Fruit fly (Drosophila melanogaster) whole organism, embryonic: ENCODE measurements around the gene CG34149.

Experiments
- Antp ChIP-seq: fragments of 200-800 bp; sonication (Bioruptor generic); optimal IDR thresholded peaks from 3 replicates; lab custom pipeline; 2016; ENCODE audit warnings: missing biosample characterization, missing genetic modification characterization
- Atf3 ChIP-seq: fragments of 200-800 bp; sonication (Bioruptor generic); optimal IDR thresholded peaks from 3 replicates; lab custom pipeline; 2016; ENCODE audit warnings: missing biosample characterization, missing genetic modification characterization
- CG10321 ChIP-seq: fragments of 200-800 bp; sonication (Bioruptor generic); IDR thresholded peaks from 2 replicates; pipeline ENCODE4 v1.3.6; 2022; ENCODE audit warnings: missing biosample characterization, missing genetic modification characterization
- CG12219 ChIP-seq: fragments of 200-800 bp; sonication (Bioruptor generic); optimal IDR thresholded peaks from 3 replicates; lab custom pipeline; 2018; ENCODE audit warnings: missing biosample characterization, mild to moderate bottlenecking, missing genetic modification characterization
- CG13123 ChIP-seq: fragments of 200-800 bp; sonication (Bioruptor generic); optimal IDR thresholded peaks from 2 replicates; lab custom pipeline; 2016; ENCODE audit warnings: missing biosample characterization, missing genetic modification characterization
- CG14965 ChIP-seq: fragments of 200-800 bp; sonication (Bioruptor generic); optimal IDR thresholded peaks from 2 replicates; lab custom pipeline; 2016; ENCODE audit warnings: missing biosample characterization, missing genetic modification characterization, borderline replicate concordance
- CG16815 ChIP-seq: fragments of 200-800 bp; sonication (Bioruptor generic); optimal IDR thresholded peaks from 3 replicates; lab custom pipeline; 2017; ENCODE audit warnings: missing biosample characterization, mild to moderate bottlenecking, missing genetic modification characterization
- CG18011 ChIP-seq: fragments of 200-800 bp; sonication (Bioruptor generic); optimal IDR thresholded peaks from 2 replicates; lab custom pipeline; 2017; ENCODE audit warnings: missing biosample characterization, missing genetic modification characterization, mild to moderate bottlenecking, moderate library complexity, missing genotype
- CG1832 ChIP-seq: fragments of 200-800 bp; sonication (Bioruptor generic); optimal IDR thresholded peaks from 2 replicates; lab custom pipeline; 2017; ENCODE audit warnings: missing biosample characterization, mild to moderate bottlenecking, missing genetic modification characterization, inconsistent platforms
- CG18619 ChIP-seq: fragments of 200-800 bp; sonication (Bioruptor generic); optimal IDR thresholded peaks from 3 replicates; lab custom pipeline; 2017; ENCODE audit warnings: missing biosample characterization, mild to moderate bottlenecking, missing genetic modification characterization
- CG2678 ChIP-seq: fragments of 200-800 bp; sonication (Bioruptor generic); optimal IDR thresholded peaks from 3 replicates; lab custom pipeline; 2019; ENCODE audit warnings: missing biosample characterization, mild to moderate bottlenecking, missing genetic modification characterization, moderate library complexity
- CG30020 ChIP-seq: fragments of 200-800 bp; optimal IDR thresholded peaks from 2 replicates; lab custom pipeline; 2019; ENCODE audit warnings: missing biosample characterization, mild to moderate bottlenecking, missing genetic modification characterization, moderate library complexity
- CG4424 ChIP-seq: fragments of 200-800 bp; sonication (Bioruptor generic); optimal IDR thresholded peaks from 3 replicates; lab custom pipeline; 2016; ENCODE audit warnings: missing biosample characterization, missing genetic modification characterization
- CG7556 ChIP-seq: fragments of 200-800 bp; sonication (Bioruptor generic); optimal IDR thresholded peaks from 2 replicates; lab custom pipeline; 2017; ENCODE audit warnings: missing biosample characterization, mild to moderate bottlenecking, missing genetic modification characterization
- CG7928 ChIP-seq: fragments of 200-800 bp; sonication (Bioruptor generic); optimal IDR thresholded peaks from 2 replicates; lab custom pipeline; 2017; ENCODE audit warnings: missing biosample characterization, mild to moderate bottlenecking, missing genetic modification characterization
- CG9876 ChIP-seq: fragments of 200-800 bp; sonication (Bioruptor generic); optimal IDR thresholded peaks from 2 replicates; lab custom pipeline; 2016; ENCODE audit warnings: missing biosample characterization, missing genetic modification characterization
- CkIIα-i1 ChIP-seq: fragments of 200-800 bp; sonication (Bioruptor generic); IDR thresholded peaks from 2 replicates; pipeline ENCODE4 v1.3.6; 2022; ENCODE audit warnings: missing biosample characterization, missing genetic modification characterization
- CrebB ChIP-seq: fragments of 200-800 bp; sonication (Bioruptor generic); optimal IDR thresholded peaks from 3 replicates; lab custom pipeline; 2018; ENCODE audit warnings: missing biosample characterization, mild to moderate bottlenecking, missing genetic modification characterization
- Dip2 ChIP-seq: fragments of 200-800 bp; sonication (Bioruptor generic); IDR thresholded peaks from 2 replicates; pipeline ENCODE4 v1.3.6; 2022; ENCODE audit warnings: missing biosample characterization, missing genetic modification characterization
- Dip3 ChIP-seq: fragments of 200-800 bp; sonication (Bioruptor generic); optimal IDR thresholded peaks from 3 replicates; lab custom pipeline; 2016; ENCODE audit warnings: missing biosample characterization, missing genetic modification characterization
- Ets65A ChIP-seq: fragments of 200-800 bp; sonication (Bioruptor generic); peaks from one replicate; lab custom pipeline; 2016; ENCODE audit warnings: missing biosample characterization, missing genetic modification characterization
- GATAe ChIP-seq: fragments of 200-800 bp; sonication (Bioruptor generic); conservative IDR thresholded peaks from 2 replicates; pipeline ENCODE4 v1.3.6; 2022; ENCODE audit warnings: missing biosample characterization, missing genetic modification characterization
- HmgZ ChIP-seq: fragments of 200-800 bp; sonication (Bioruptor generic); optimal IDR thresholded peaks from 2 replicates; lab custom pipeline; 2018; ENCODE audit warnings: missing biosample characterization, mild to moderate bottlenecking, missing genetic modification characterization
- Hmx ChIP-seq: fragments of 200-800 bp; sonication (Bioruptor generic); optimal IDR thresholded peaks from 2 replicates; lab custom pipeline; 2016; ENCODE audit warnings: missing biosample characterization, missing genetic modification characterization
- Oaz ChIP-seq: fragments of 200-800 bp; sonication (Bioruptor generic); IDR thresholded peaks from 2 replicates; pipeline ENCODE4 v1.3.6; 2022; ENCODE audit warnings: missing biosample characterization, missing genetic modification characterization
- Opbp ChIP-seq: fragments of 200-800 bp; sonication (Bioruptor generic); IDR thresholded peaks from 3 replicates; pipeline ENCODE4 v1.3.6; 2022; ENCODE audit warnings: missing biosample characterization, missing genetic modification characterization; ENCODE audit not compliant: partially characterized antibody
- Rx ChIP-seq: fragments of 200-800 bp; sonication (Bioruptor generic); IDR thresholded peaks from 2 replicates; pipeline ENCODE4 v1.3.6; 2022; ENCODE audit warnings: missing biosample characterization, missing genetic modification characterization
- Sry-β ChIP-seq: fragments of 200-800 bp; sonication (Bioruptor generic); optimal IDR thresholded peaks from 2 replicates; lab custom pipeline; 2018; ENCODE audit warnings: missing biosample characterization, mild to moderate bottlenecking, missing genetic modification characterization, moderate library complexity
- TFAM ChIP-seq: fragments of 200-800 bp; sonication (Bioruptor generic); optimal IDR thresholded peaks from 2 replicates; lab custom pipeline; 2017; ENCODE audit warnings: missing biosample characterization, missing genetic modification characterization, inconsistent platforms
- YL-1 ChIP-seq: fragments of 200-800 bp; sonication (Bioruptor generic); optimal IDR thresholded peaks from 3 replicates; lab custom pipeline; 2017; ENCODE audit warnings: missing biosample characterization, mild to moderate bottlenecking, missing genetic modification characterization
- ac ChIP-seq: fragments of 200-800 bp; sonication (Bioruptor generic); optimal IDR thresholded peaks from 3 replicates; lab custom pipeline; 2017; ENCODE audit warnings: missing biosample characterization, mild to moderate bottlenecking, missing genetic modification characterization
- ash1 ChIP-seq: fragments of 200-800 bp; sonication (Bioruptor generic); optimal IDR thresholded peaks from 2 replicates; lab custom pipeline; 2018; ENCODE audit warnings: missing biosample characterization, mild to moderate bottlenecking, missing genetic modification characterization
- danr ChIP-seq: fragments of 200-800 bp; sonication (Bioruptor generic); IDR thresholded peaks from 2 replicates; pipeline ENCODE4 v1.3.6; 2022; ENCODE audit warnings: missing biosample characterization, missing genetic modification characterization
- dimm ChIP-seq: fragments of 200-800 bp; sonication (Bioruptor generic); IDR thresholded peaks from 2 replicates; pipeline ENCODE4 v1.3.6; 2022; ENCODE audit warnings: missing biosample characterization, missing genetic modification characterization
- emc ChIP-seq: fragments of 200-800 bp; sonication (Bioruptor generic); optimal IDR thresholded peaks from 2 replicates; lab custom pipeline; 2016; ENCODE audit warnings: missing biosample characterization, missing genetic modification characterization
- gem ChIP-seq: fragments of 200-800 bp; sonication (Bioruptor generic); optimal IDR thresholded peaks from 2 replicates; lab custom pipeline; 2019; ENCODE audit warnings: missing biosample characterization, mild to moderate bottlenecking, missing genetic modification characterization, moderate library complexity
- gsb ChIP-seq: fragments of 200-800 bp; sonication (Bioruptor generic); IDR thresholded peaks from 2 replicates; pipeline ENCODE4 v1.3.6; 2022; ENCODE audit warnings: missing biosample characterization, missing genetic modification characterization
- kni ChIP-seq: fragments of 200-800 bp; sonication (Bioruptor generic); optimal IDR thresholded peaks from 3 replicates; lab custom pipeline; 2017; ENCODE audit warnings: mild to moderate bottlenecking, missing biosample characterization, missing genetic modification reagents, missing genetic modification characterization
- knrl ChIP-seq: fragments of 200-800 bp; sonication (Bioruptor generic); IDR thresholded peaks from 3 replicates; pipeline ENCODE4 v1.3.6; 2022; ENCODE audit warnings: missing biosample characterization, missing genetic modification characterization; ENCODE audit not compliant: partially characterized antibody
- lbe ChIP-seq: fragments of 200-800 bp; sonication (Bioruptor generic); optimal IDR thresholded peaks from 2 replicates; lab custom pipeline; 2016; ENCODE audit warnings: missing biosample characterization, mild to moderate bottlenecking, missing genetic modification characterization
- nom ChIP-seq: fragments of 200-800 bp; sonication (Bioruptor generic); optimal IDR thresholded peaks from 2 replicates; lab custom pipeline; 2017; ENCODE audit warnings: missing biosample characterization, missing genetic modification characterization, mild to moderate bottlenecking, moderate library complexity, missing genetic modification reagents
- pfk ChIP-seq: fragments of 200-800 bp; sonication (Bioruptor generic); optimal IDR thresholded peaks from 2 replicates; lab custom pipeline; 2018; ENCODE audit warnings: missing biosample characterization, mild to moderate bottlenecking, missing genetic modification characterization, moderate library complexity
- sc ChIP-seq, 3 experiments: fragments of >200 bp in 2 of 3; fragments of 200-800 bp in 1 of 3; sonication (Bioruptor generic) in 1 of 3; optimal IDR thresholded peaks; 2 replicates in 2 of 3; 3 replicates in 1 of 3; lab custom pipeline; 2017; ENCODE audit warnings: mild to moderate bottlenecking in 1 of 3, missing biosample characterization in 1 of 3, missing genetic modification characterization in 1 of 3, missing genetic modification reagents in 1 of 3
- sna ChIP-seq: fragments of 200-800 bp; sonication (Bioruptor generic); IDR thresholded peaks from 2 replicates; pipeline ENCODE4 v1.3.6; 2022; ENCODE audit warnings: missing biosample characterization, missing genetic modification characterization; ENCODE audit not compliant: partially characterized antibody
- tna ChIP-seq: fragments of 200-800 bp; sonication (Bioruptor generic); IDR thresholded peaks from 2 replicates; pipeline ENCODE4 v1.3.6; 2022; ENCODE audit warnings: missing biosample characterization, missing genetic modification characterization; ENCODE audit not compliant: partially characterized antibody
- unc-4 ChIP-seq: fragments of 200-800 bp; sonication (Bioruptor generic); IDR thresholded peaks from 2 replicates; pipeline ENCODE4 v1.3.6; 2022; ENCODE audit warnings: missing biosample characterization, missing genetic modification characterization; ENCODE audit not compliant: partially characterized antibody
- wdn ChIP-seq: fragments of 200-800 bp; sonication (Bioruptor generic); IDR thresholded peaks from 2 replicates; pipeline ENCODE4 v1.3.6; 2022; ENCODE audit warnings: missing biosample characterization, missing genetic modification characterization

Gene CG34149

DNA sequence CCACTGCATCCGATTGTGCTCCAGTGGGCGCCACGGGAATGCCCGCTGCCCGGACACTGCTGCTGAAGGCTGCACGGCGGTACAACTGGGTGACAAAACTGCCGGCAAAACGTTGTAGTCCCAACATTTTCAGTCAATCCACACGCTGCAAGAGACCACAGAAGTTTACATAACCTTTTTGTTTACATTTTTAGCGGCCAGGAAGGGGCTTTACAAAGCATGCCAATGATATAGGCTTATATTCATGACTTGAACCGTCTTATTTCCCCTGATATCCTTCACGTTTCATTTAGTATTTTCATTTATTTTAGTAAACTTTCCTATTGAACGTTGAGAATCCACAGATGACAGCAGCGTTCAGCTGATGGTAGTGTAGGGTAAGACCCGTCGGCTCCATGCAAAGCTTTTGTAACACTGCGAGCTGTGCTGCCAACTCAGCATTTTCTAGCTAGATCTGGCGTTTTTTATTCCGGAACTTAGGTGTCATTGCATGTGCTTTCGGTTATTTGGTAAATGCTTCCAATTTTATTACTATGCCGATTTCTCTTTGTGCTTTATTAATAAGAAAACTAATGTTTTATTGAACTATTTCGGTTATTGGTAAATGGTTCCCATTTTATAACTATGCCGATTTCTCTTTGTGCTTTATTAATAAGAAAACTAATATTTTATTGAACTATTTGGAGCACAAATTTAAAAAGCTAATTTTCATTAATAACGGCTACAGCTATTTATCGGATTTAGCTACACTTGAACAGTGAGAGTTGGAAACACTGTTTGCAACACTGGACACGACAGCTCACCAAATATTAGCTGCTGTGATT is 30.8 kb downstream of the CG34149 start, which contains the start of the genes CG13850 and lqfR (continued):
- TF ChIP-seq TFAM (GFP tag; lab: Kevin White, UChicago) (no peak), Hmx (GFP tag; lab: Kevin White, UChicago) (peak; percentile 53), CG12219 (GFP tag; lab: Kevin White, UChicago) (no peak), kni (GFP tag; lab: Kevin White, UChicago) (peak; percentile 64), Oaz (GFP tag; lab: Robert Waterston, UW) (0 out of 2 replicates have a peak, but pooled peaks have one; percentile 18), tna (GFP tag; lab: Robert Waterston, UW) (no peak), ash1 (GFP tag; lab: Kevin White, UChicago) (no peak), CG14965 (GFP tag; lab: Kevin White, UChicago) (no peak), CG7556 (GFP tag; lab: Kevin White, UChicago) (peak; percentile 81), CG13123 (GFP tag; lab: Kevin White, UChicago) (peak; percentile 63), CrebB (tag; lab: Kevin White, UChicago) (no peak), ac (GFP tag; lab: Kevin White, UChicago) (no peak), nom (GFP tag; lab: Kevin White, UChicago) (no peak), CG9876 (GFP tag; lab: Kevin White, UChicago) (peak; percentile 78), GATAe (GFP tag; lab: Robert Waterston, UW) (no peak), CG4424 (GFP tag; lab: Kevin White, UChicago) (peak; percentile 84), CG2678 (tag; lab: Kevin White, UChicago) (no peak), YL-1 (GFP tag; lab: Kevin White, UChicago) (peak; percentile 71), CG30020 (tag; lab: Kevin White, UChicago) (peak; percentile 11), sna (GFP tag; lab: Robert Waterston, UW) (no peak), Dip2 (no peak), HmgZ (tag; lab: Kevin White, UChicago) (peak; percentile 67), Atf3 (GFP tag; lab: Kevin White, UChicago) (peak; percentile 37), sc (optimal IDR thresholded peaks at IDR 0.05; lab: Kevin White, UChicago) (no peak), sc (GFP tag; optimal IDR thresholded peaks at IDR 0.05; lab: Kevin White, UChicago) (peak; percentile 52), lbe (peak; percentile 38), CG1832 (GFP tag; lab: Kevin White, UChicago) (no peak), wdn (GFP tag; lab: Robert Waterston, UW) (no peak; the same call in 1 of the 2 replicates), gem (tag; lab: Kevin White, UChicago) (no peak), Ets65A (GFP tag; lab: Kevin White, UChicago) (peak; percentile 99), unc-4 (GFP tag; lab: Robert Waterston, UW) (no peak), CG10321 (GFP tag; lab: Robert Waterston, UW) (0 out of 2 replicates have a peak, but pooled peaks have one; percentile 4), CG7928 (GFP tag; lab: Kevin White, UChicago) (peak; percentile 22), Antp (peak; percentile 69), emc (GFP tag; lab: Kevin White, UChicago) (peak; percentile 54), CG16815 (GFP tag; lab: Kevin White, UChicago) (peak; percentile 83), gsb (GFP tag; lab: Robert Waterston, UW) (no peak), pfk (GFP tag; lab: Kevin White, UChicago) (peak; percentile 11), CG18619 (GFP tag; lab: Kevin White, UChicago) (peak; percentile 77), dimm (no peak), Opbp (GFP tag; lab: Robert Waterston, UW) (no peak), CG18011 (peak; percentile 36), CkIIα-i1 (GFP tag; lab: Robert Waterston, UW) (no peak), knrl (GFP tag; lab: Robert Waterston, UW) (no peak), danr (GFP tag; lab: Robert Waterston, UW) (no peak), Dip3 (GFP tag; lab: Kevin White, UChicago) (peak; percentile 80), Rx (GFP tag; lab: Robert Waterston, UW) (no peak), Sry-β (GFP tag; lab: Kevin White, UChicago) (peak; percentile 97)
